Worm (Caenorhabditis elegans) whole organism, midembryonic: ENCODE results near the gene gcy-12.

Experiments used
- T22C8.4 ChIP-seq: fragments of 200-800 bp; sonication (Bioruptor generic); IDR thresholded peaks from 2 replicates; pipeline ENCODE4 v1.3.6; 2022; ENCODE audit warnings: missing genetic modification characterization, missing compliant biosample characterization
- flt-1 ChIP-seq: fragments of 200-800 bp; sonication (Bioruptor generic); IDR thresholded peaks from 2 replicates; pipeline ENCODE4 v1.3.6; 2022; ENCODE audit warnings: missing genetic modification characterization, missing compliant biosample characterization
- ref-1 ChIP-seq: fragments of 200-800 bp; sonication (Bioruptor generic); conservative IDR thresholded peaks from 2 replicates; pipeline ENCODE4 v1.3.6; 2022; ENCODE audit warnings: missing genetic modification reagents, missing genetic modification characterization, missing compliant biosample characterization

- TF ChIP-seq flt-1 (GFP tag; lab: Robert Waterston, UW) (peak; percentile 88), ref-1 (GFP tag; lab: Robert Waterston, UW) (peak; percentile 67; the same call in 1 of the 2 replicates), T22C8.4 (GFP tag; lab: Robert Waterston, UW) (peak; percentile 55; the same call in 1 of the 2 replicates)
Observed at ce11 chrII:5293287-5293850, 18.5 kb upstream of the gcy-12 start, which contains the start of gene ZK622.1.
